Worm (Caenorhabditis elegans) whole organism, young adult: ENCODE results near the gene srx-50.
A peak's percentile ranks its signal among the peaks of the same experiment; 100 is the strongest.

Source experiments
- B0261.1 ChIP-seq: sonication (generic microtip); optimal IDR thresholded peaks from 2 replicates; lab custom pipeline; 2016; ENCODE audit warnings: mild to moderate bottlenecking, missing genetic modification characterization, moderate library complexity, missing compliant biosample characterization
- C06A6.2 ChIP-seq: fragments of 200-800 bp; sonication (Bioruptor generic); conservative IDR thresholded peaks from 2 replicates; pipeline ENCODE4 v1.3.6; 2022; ENCODE audit warnings: missing genetic modification characterization, missing compliant biosample characterization
- D2030.7 ChIP-seq: fragments of 200-800 bp; sonication (Bioruptor generic); IDR thresholded peaks from 2 replicates; pipeline ENCODE4 v1.3.6; 2022; ENCODE audit warnings: missing genetic modification reagents, missing genetic modification characterization, missing compliant biosample characterization
- F52B5.7 ChIP-seq: sonication (generic microtip); optimal IDR thresholded peaks from 2 replicates; lab custom pipeline; 2016; ENCODE audit warnings: mild to moderate bottlenecking, missing genetic modification characterization, missing compliant biosample characterization
- Y53G8AR.9 ChIP-seq: fragments of 200-800 bp; sonication (Bioruptor generic); conservative IDR thresholded peaks from 2 replicates; pipeline ENCODE4 v1.3.6; 2022; ENCODE audit warnings: missing genetic modification reagents, missing genetic modification characterization, missing compliant biosample characterization
- attf-3 ChIP-seq: fragments of 200-800 bp; sonication (Bioruptor generic); conservative IDR thresholded peaks from 2 replicates; pipeline ENCODE4 v1.3.6; 2022; ENCODE audit warnings: missing genetic modification reagents, missing genetic modification characterization, missing compliant biosample characterization
- bed-1 ChIP-seq: fragments of 200-800 bp; sonication (Bioruptor generic); IDR thresholded peaks from 2 replicates; pipeline ENCODE4 v1.3.6; 2022; ENCODE audit warnings: missing genetic modification reagents, missing genetic modification characterization, missing compliant biosample characterization
- bed-2 ChIP-seq: fragments of 200-800 bp; sonication (Bioruptor generic); IDR thresholded peaks from 2 replicates; pipeline ENCODE4 v1.3.6; 2022; ENCODE audit warnings: missing genetic modification reagents, missing genetic modification characterization, missing compliant biosample characterization
- ccch-3 ChIP-seq: fragments of 200-800 bp; sonication (Bioruptor generic); optimal IDR thresholded peaks from 2 replicates; lab custom pipeline; 2018; ENCODE audit warnings: mild to moderate bottlenecking, missing genetic modification characterization, missing compliant biosample characterization
- ceh-27 ChIP-seq: fragments of 200-800 bp; sonication (Bioruptor generic); optimal IDR thresholded peaks from 2 replicates; lab custom pipeline; 2018; ENCODE audit warnings: mild to moderate bottlenecking, missing genetic modification characterization, moderate library complexity, missing compliant biosample characterization
- ceh-58 ChIP-seq: fragments of 200-800 bp; sonication (Bioruptor generic); IDR thresholded peaks from 2 replicates; pipeline ENCODE4 v1.3.6; 2022; ENCODE audit warnings: missing genetic modification characterization, missing compliant biosample characterization
- ceh-91 ChIP-seq: fragments of 200-800 bp; sonication (Bioruptor generic); IDR thresholded peaks from 2 replicates; pipeline ENCODE4 v1.3.6; 2022; ENCODE audit warnings: missing genetic modification reagents, missing genetic modification characterization, missing compliant biosample characterization
- die-1 ChIP-seq: sonication (generic microtip); optimal IDR thresholded peaks from 2 replicates; lab custom pipeline; 2016; ENCODE audit warnings: missing genotype, mild to moderate bottlenecking, missing genetic modification characterization, missing compliant biosample characterization
- dox-1 ChIP-seq: fragments of 200-800 bp; sonication (Bioruptor generic); IDR thresholded peaks from 2 replicates; pipeline ENCODE4 v1.3.6; 2022; ENCODE audit warnings: missing genetic modification reagents, missing genetic modification characterization, missing compliant biosample characterization
- dpff-1 ChIP-seq: sonication (generic microtip); optimal IDR thresholded peaks from 2 replicates; lab custom pipeline; 2017; ENCODE audit warnings: mild to moderate bottlenecking, missing genetic modification characterization, missing compliant biosample characterization
- dpl-1 ChIP-seq: fragments of 150-350 bp; optimal IDR thresholded peaks from 2 replicates; lab custom pipeline; 2014; ENCODE audit warnings: missing biosample characterization, missing genetic modification reagents, missing genetic modification characterization
- egrh-3 ChIP-seq: fragments of 200-800 bp; sonication (Bioruptor generic); IDR thresholded peaks from 2 replicates; pipeline ENCODE4 v1.3.6; 2022; ENCODE audit warnings: missing genetic modification reagents, missing genetic modification characterization, missing compliant biosample characterization
- gei-17 ChIP-seq: fragments of 200-800 bp; sonication (Bioruptor generic); optimal IDR thresholded peaks from 2 replicates; lab custom pipeline; 2018; ENCODE audit warnings: mild to moderate bottlenecking, missing genetic modification characterization, missing compliant biosample characterization
- him-1 ChIP-seq: sonication (generic microtip); optimal IDR thresholded peaks from 2 replicates; lab custom pipeline; 2016; ENCODE audit warnings: missing genotype, missing genetic modification reagents, missing genetic modification characterization, missing compliant biosample characterization
- hlh-12 ChIP-seq: sonication (generic microtip); optimal IDR thresholded peaks from 2 replicates; lab custom pipeline; 2016; ENCODE audit warnings: missing genetic modification characterization, missing compliant biosample characterization
- hmg-1.2 ChIP-seq: fragments of 200-800 bp; sonication (Bioruptor generic); IDR thresholded peaks from 2 replicates; pipeline ENCODE4 v1.3.6; 2022; ENCODE audit warnings: missing genetic modification reagents, missing genetic modification characterization, missing compliant biosample characterization
- lin-26 ChIP-seq: fragments of 200-800 bp; sonication (Bioruptor generic); IDR thresholded peaks from 2 replicates; pipeline ENCODE4 v1.3.6; 2022; ENCODE audit warnings: missing genetic modification reagents, missing genetic modification characterization, missing compliant biosample characterization
- lsy-27 ChIP-seq: sonication (generic microtip); optimal IDR thresholded peaks from 2 replicates; lab custom pipeline; 2017; ENCODE audit warnings: missing genetic modification characterization, mild to moderate bottlenecking, missing compliant biosample characterization, antibody characterized with exemption, missing genotype, borderline replicate concordance; ENCODE audit not compliant: insufficient read depth
- madf-8 ChIP-seq: fragments of 200-800 bp; sonication (Bioruptor generic); conservative IDR thresholded peaks from 2 replicates; pipeline ENCODE4 v1.3.6; 2022; ENCODE audit warnings: missing genetic modification reagents, missing genetic modification characterization, missing compliant biosample characterization
- mcd-1 ChIP-seq: fragments of 200-800 bp; sonication (Bioruptor generic); IDR thresholded peaks from 2 replicates; pipeline ENCODE4 v1.3.6; 2022; ENCODE audit warnings: missing genetic modification reagents, missing genetic modification characterization, missing compliant biosample characterization
- mxl-1 ChIP-seq: sonication (generic microtip); optimal IDR thresholded peaks from 2 replicates; lab custom pipeline; 2016; ENCODE audit warnings: missing genetic modification characterization, missing compliant biosample characterization
- nfya-1 ChIP-seq: sonication (generic microtip); optimal IDR thresholded peaks from 2 replicates; lab custom pipeline; 2017; ENCODE audit warnings: antibody characterized with exemption, missing compliant biosample characterization, missing genetic modification characterization, borderline replicate concordance; ENCODE audit not compliant: insufficient read depth
- rpc-1 ChIP-seq, 2 experiments: fragments of 150-350 bp in 1 of 2; sonication (generic microtip) in 1 of 2; optimal IDR thresholded peaks; 2 replicates each; lab custom pipeline; 2014 to 2018; ENCODE audit warnings: missing biosample characterization in 1 of 2, missing genetic modification characterization in 1 of 2, missing genetic modification reagents in 1 of 2, missing genotype in 1 of 2
- snpc-1.1 ChIP-seq: sonication (generic microtip); optimal IDR thresholded peaks from 2 replicates; lab custom pipeline; 2017; ENCODE audit warnings: missing genetic modification characterization, mild to moderate bottlenecking, missing compliant biosample characterization, antibody characterized with exemption, moderate library complexity, missing genotype, missing genetic modification reagents; ENCODE audit not compliant: insufficient read depth
- snpc-3.4 ChIP-seq: sonication (generic microtip); optimal IDR thresholded peaks from 2 replicates; lab custom pipeline; 2017; ENCODE audit warnings: missing genetic modification characterization, mild to moderate bottlenecking, missing compliant biosample characterization, antibody characterized with exemption, moderate library complexity, missing genotype, missing genetic modification reagents
- sptf-2 ChIP-seq: fragments of 200-800 bp; sonication (Bioruptor generic); optimal IDR thresholded peaks from 2 replicates; lab custom pipeline; 2018; ENCODE audit warnings: mild to moderate bottlenecking, missing genetic modification characterization, missing compliant biosample characterization
- tbp1 ChIP-seq: fragments of 200-800 bp; sonication (Bioruptor generic); optimal IDR thresholded peaks from 2 replicates; lab custom pipeline; 2018; ENCODE audit warnings: mild to moderate bottlenecking, missing genetic modification characterization, missing compliant biosample characterization
- tbx-9 ChIP-seq: sonication (generic microtip); optimal IDR thresholded peaks from 2 replicates; lab custom pipeline; 2016; ENCODE audit warnings: borderline replicate concordance, missing genetic modification characterization, inconsistent platforms, missing compliant biosample characterization
- tlf-1 ChIP-seq: fragments of 200-800 bp; sonication (Bioruptor generic); optimal IDR thresholded peaks from 2 replicates; lab custom pipeline; 2018; ENCODE audit warnings: mild to moderate bottlenecking, missing genetic modification characterization, missing compliant biosample characterization
- unc-62 ChIP-seq: fragments of 150-350 bp; optimal IDR thresholded peaks from 2 replicates; lab custom pipeline; 2014; ENCODE audit warnings: missing biosample characterization, missing genetic modification reagents, missing genetic modification characterization
- xnd-1 ChIP-seq: sonication (generic microtip); optimal IDR thresholded peaks from 2 replicates; lab custom pipeline; 2016; ENCODE audit warnings: missing genotype, missing genetic modification reagents, missing genetic modification characterization, missing compliant biosample characterization
- zfh-2 ChIP-seq: fragments of 200-800 bp; sonication (Bioruptor generic); conservative IDR thresholded peaks from 2 replicates; pipeline ENCODE4 v1.3.6; 2022; ENCODE audit warnings: missing genetic modification reagents, missing genetic modification characterization, missing compliant biosample characterization
- ztf-25 ChIP-seq: fragments of 200-800 bp; sonication (Bioruptor generic); IDR thresholded peaks from 2 replicates; pipeline ENCODE4 v1.3.6; 2022; ENCODE audit warnings: missing genetic modification reagents, missing genetic modification characterization, missing compliant biosample characterization
- ztf-28 ChIP-seq: fragments of 200-800 bp; sonication (Bioruptor generic); IDR thresholded peaks from 2 replicates; pipeline ENCODE4 v1.3.6; 2022; ENCODE audit warnings: missing genetic modification reagents, missing genetic modification characterization, missing compliant biosample characterization
- ztf-6 ChIP-seq: fragments of 200-800 bp; sonication (Bioruptor generic); IDR thresholded peaks from 2 replicates; pipeline ENCODE4 v1.3.6; 2022; ENCODE audit warnings: missing genetic modification reagents, missing genetic modification characterization, missing compliant biosample characterization

Gene srx-50

DNA sequence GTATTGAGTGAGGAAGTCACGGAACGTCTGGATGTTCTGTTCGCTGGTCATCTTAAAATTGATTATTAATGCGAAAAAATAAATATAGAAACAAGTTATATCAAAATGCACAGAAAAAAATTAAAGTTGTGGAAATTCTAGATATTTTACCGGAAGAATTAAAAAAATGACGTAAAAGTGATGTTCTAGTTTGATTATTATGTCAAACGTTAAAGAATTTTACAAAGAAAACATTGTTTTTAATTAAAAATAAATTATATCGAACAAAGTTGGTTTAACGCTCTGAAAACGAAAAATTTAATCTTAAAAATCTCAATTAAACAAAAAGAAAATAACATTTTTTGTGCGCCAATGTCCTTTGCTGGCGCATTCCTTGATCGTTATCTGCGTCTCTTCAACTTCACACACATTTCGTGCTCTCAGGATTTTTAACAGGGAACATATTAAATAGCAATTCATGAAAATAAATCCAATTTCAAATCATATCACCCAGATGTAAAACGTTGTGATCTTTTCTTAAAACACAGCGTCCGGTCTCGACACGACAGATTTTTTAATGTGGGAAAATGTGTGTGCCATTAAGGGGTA, 13.1 kb upstream of the srx-50 start, which contains the start of gene tin-9.1 (continued):
- TF ChIP-seq dox-1 (peak; percentile 44; the same call in 1 of the 2 replicates), madf-8 (GFP tag; lab: Robert Waterston, UW) (no peak), egrh-3 (no peak), zfh-2 (GFP tag; lab: Robert Waterston, UW) (no peak), snpc-3.4 (tag; lab: Kevin White, UChicago) (no peak), nfya-1 (tag; lab: Kevin White, UChicago) (no peak), rpc-1 (optimal IDR thresholded peaks at IDR 0.05; lab: Kevin White, UChicago) (no peak), rpc-1 (tag; optimal IDR thresholded peaks at IDR 0.05; lab: Kevin White, UChicago) (no peak), xnd-1 (tag; lab: Kevin White, UChicago) (no peak), mxl-1 (tag; lab: Kevin White, UChicago) (no peak), Y53G8AR.9 (GFP tag; lab: Robert Waterston, UW) (no peak), ceh-27 (GFP tag; lab: Kevin White, UChicago) (no peak), unc-62 (GFP tag; lab: Kevin White, UChicago) (no peak), ztf-6 (GFP tag; lab: Robert Waterston, UW) (no peak), D2030.7 (GFP tag; lab: Robert Waterston, UW) (no peak), bed-1 (GFP tag; lab: Robert Waterston, UW) (no peak), lin-26 (GFP tag; lab: Robert Waterston, UW) (no peak), lsy-27 (no peak), hmg-1.2 (GFP tag; lab: Robert Waterston, UW) (peak; percentile 70), ceh-58 (GFP tag; lab: Robert Waterston, UW) (no peak), tbp1 (GFP tag; lab: Kevin White, UChicago) (peak; percentile 31), B0261.1 (tag; lab: Kevin White, UChicago) (no peak), tlf-1 (GFP tag; lab: Kevin White, UChicago) (no peak), tbx-9 (tag; lab: Kevin White, UChicago) (no peak), die-1 (tag; lab: Kevin White, UChicago) (no peak), attf-3 (no peak), dpl-1 (GFP tag; lab: Kevin White, UChicago) (no peak), ztf-25 (GFP tag; lab: Robert Waterston, UW) (no peak), ceh-91 (GFP tag; lab: Robert Waterston, UW) (0 out of 2 replicates have a peak, but pooled peaks have one; percentile 24)

DNA sequence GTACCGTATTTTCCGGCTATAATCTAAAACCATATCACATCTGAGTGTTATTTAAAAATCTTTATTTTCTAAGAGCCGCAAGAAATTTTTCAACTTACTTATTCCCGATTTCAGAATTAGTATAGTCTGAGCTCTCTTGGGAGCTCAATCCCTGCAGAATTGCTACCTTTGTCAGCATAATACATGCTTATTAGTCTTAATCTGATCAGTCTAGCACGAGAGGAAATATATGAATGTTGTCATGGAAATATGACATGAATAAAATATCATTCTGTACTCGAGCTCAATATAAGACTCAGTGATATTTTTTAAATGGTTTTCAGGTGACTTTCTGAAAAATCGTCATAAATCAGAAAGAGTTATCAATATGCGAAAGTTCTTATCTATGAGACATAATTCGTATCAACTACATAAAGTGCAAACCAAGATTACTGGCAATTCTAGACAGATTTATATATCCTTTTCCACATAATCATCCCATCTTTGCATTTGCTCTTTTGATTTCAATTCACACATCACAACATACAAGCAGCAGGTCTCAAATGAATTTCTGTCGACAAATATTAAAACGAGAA, 12.3 kb upstream of the srx-50 start:
- TF ChIP-seq snpc-1.1 (tag; lab: Kevin White, UChicago): no peak
- TF ChIP-seq hlh-12 (tag; lab: Kevin White, UChicago): no peak
- no peak for TF ChIP-seq ztf-28
- no peak for TF ChIP-seq sptf-2 (GFP tag; lab: Kevin White, UChicago)
- no peak for TF ChIP-seq snpc-3.4 (tag; lab: Kevin White, UChicago)
- no peak for TF ChIP-seq C06A6.2 (GFP tag; lab: Robert Waterston, UW)
- TF ChIP-seq mcd-1 (GFP tag; lab: Robert Waterston, UW): no peak
- no peak for TF ChIP-seq dpff-1
- TF ChIP-seq zfh-2 (GFP tag; lab: Robert Waterston, UW): no peak
- TF ChIP-seq Y53G8AR.9 (GFP tag; lab: Robert Waterston, UW): no peak
- TF ChIP-seq unc-62 (GFP tag; lab: Kevin White, UChicago): no peak
- TF ChIP-seq F52B5.7 (tag; lab: Kevin White, UChicago): no peak
- TF ChIP-seq ccch-3 (GFP tag; lab: Kevin White, UChicago): no peak
- TF ChIP-seq him-1 (tag; lab: Kevin White, UChicago): no peak
- no peak for TF ChIP-seq gei-17
- TF ChIP-seq bed-2: no peak
